Fruit fly (Drosophila melanogaster) whole organism, embryonic: ENCODE results near the gene ecd.
A peak's percentile ranks its signal among the peaks of the same experiment; 100 is the strongest.

ENCODE experiments used
- CG10366 ChIP-seq: fragments of 200-800 bp; sonication (Bioruptor generic); IDR thresholded peaks from 2 replicates; pipeline ENCODE4 v1.3.6; 2022; ENCODE audit warnings: missing biosample characterization, missing genetic modification characterization
- CG10431 ChIP-seq: fragments of 200-800 bp; sonication (Bioruptor generic); optimal IDR thresholded peaks from 3 replicates; lab custom pipeline; 2018; ENCODE audit warnings: missing biosample characterization, mild to moderate bottlenecking, missing genetic modification characterization
- CG10462 ChIP-seq: fragments of 200-800 bp; sonication (Bioruptor generic); optimal IDR thresholded peaks from 2 replicates; lab custom pipeline; 2016; ENCODE audit warnings: missing biosample characterization, missing genetic modification characterization
- CG13624 ChIP-seq: fragments of 200-800 bp; sonication (Bioruptor generic); optimal IDR thresholded peaks from 2 replicates; lab custom pipeline; 2016; ENCODE audit warnings: missing biosample characterization, missing genetic modification characterization
- CG17385 ChIP-seq: fragments of 200-800 bp; sonication (Bioruptor generic); optimal IDR thresholded peaks from 3 replicates; lab custom pipeline; 2018; ENCODE audit warnings: missing biosample characterization, mild to moderate bottlenecking, missing genetic modification characterization
- CG17912 ChIP-seq: fragments of 200-800 bp; sonication (Bioruptor generic); optimal IDR thresholded peaks from 2 replicates; lab custom pipeline; 2018; ENCODE audit warnings: missing biosample characterization, mild to moderate bottlenecking, missing genetic modification characterization
- CG3065 ChIP-seq: fragments of 200-800 bp; sonication (Bioruptor generic); optimal IDR thresholded peaks from 2 replicates; lab custom pipeline; 2016; ENCODE audit warnings: missing biosample characterization, missing genetic modification characterization
- CG3163 ChIP-seq: fragments of 200-800 bp; sonication (Bioruptor generic); optimal IDR thresholded peaks from 3 replicates; lab custom pipeline; 2016; ENCODE audit warnings: missing biosample characterization, missing genetic modification characterization
- CG3281 ChIP-seq: fragments of 200-800 bp; sonication (Bioruptor generic); optimal IDR thresholded peaks from 3 replicates; lab custom pipeline; 2017; ENCODE audit warnings: missing biosample characterization, mild to moderate bottlenecking, missing genetic modification characterization
- CG3726 ChIP-seq: fragments of 200-800 bp; sonication (Bioruptor generic); IDR thresholded peaks from 3 replicates; pipeline ENCODE4, ENCODE4 v1.3.6; 2022; ENCODE audit warnings: missing biosample characterization, missing genetic modification characterization
- CG4820 ChIP-seq: fragments of 200-800 bp; sonication (Bioruptor generic); optimal IDR thresholded peaks from 3 replicates; lab custom pipeline; 2016; ENCODE audit warnings: missing biosample characterization, missing genetic modification characterization
- CG6765 ChIP-seq: fragments of 200-800 bp; sonication (Bioruptor generic); optimal IDR thresholded peaks from 3 replicates; lab custom pipeline; 2017; ENCODE audit warnings: missing biosample characterization, mild to moderate bottlenecking, missing genetic modification characterization
- CG9817 ChIP-seq: fragments of 200-800 bp; sonication (Bioruptor generic); optimal IDR thresholded peaks from 2 replicates; lab custom pipeline; 2018; ENCODE audit warnings: missing biosample characterization, mild to moderate bottlenecking, missing genetic modification characterization, moderate library complexity
- CoRest ChIP-seq: fragments of 200-800 bp; sonication (Bioruptor generic); optimal IDR thresholded peaks from 3 replicates; lab custom pipeline; 2018; ENCODE audit warnings: missing biosample characterization, mild to moderate bottlenecking, missing genetic modification characterization, moderate library complexity
- CrebB ChIP-seq: fragments of 200-800 bp; sonication (Bioruptor generic); optimal IDR thresholded peaks from 3 replicates; lab custom pipeline; 2018; ENCODE audit warnings: missing biosample characterization, mild to moderate bottlenecking, missing genetic modification characterization
- D19A ChIP-seq: fragments of 200-800 bp; optimal IDR thresholded peaks from 3 replicates; lab custom pipeline; 2019; ENCODE audit warnings: missing biosample characterization, mild to moderate bottlenecking, missing genetic modification characterization, moderate library complexity
- Dfd ChIP-seq, 2 experiments: fragments of >200 bp; optimal IDR thresholded peaks; 2 replicates each; lab custom pipeline; 2017; ENCODE audit warnings: missing biosample characterization in 2 of 2, missing genetic modification characterization in 2 of 2
- Dll ChIP-seq: fragments of 200-800 bp; sonication (Bioruptor generic); IDR thresholded peaks from 4 replicates; pipeline ENCODE4 v1.3.6; 2022; ENCODE audit warnings: missing biosample characterization, missing genetic modification characterization; ENCODE audit not compliant: partially characterized antibody
- Doc2 ChIP-seq: fragments of 200-800 bp; sonication (Bioruptor generic); IDR thresholded peaks from 2 replicates; pipeline ENCODE4 v1.3.6; 2022; ENCODE audit warnings: missing biosample characterization, missing genetic modification characterization
- Dref ChIP-seq: fragments of 200-800 bp; sonication (Bioruptor generic); IDR thresholded peaks from 2 replicates; pipeline ENCODE4 v1.3.6; 2022; ENCODE audit warnings: missing biosample characterization, missing genetic modification characterization
- ERR ChIP-seq: fragments of 200-800 bp; sonication (Bioruptor generic); optimal IDR thresholded peaks from 2 replicates; lab custom pipeline; 2016; ENCODE audit warnings: missing biosample characterization, missing genetic modification characterization
- Hand ChIP-seq: fragments of 200-800 bp; sonication (Bioruptor generic); optimal IDR thresholded peaks from 2 replicates; lab custom pipeline; 2017; ENCODE audit warnings: mild to moderate bottlenecking, missing biosample characterization, missing genetic modification reagents, missing genetic modification characterization
- Hmr ChIP-seq: fragments of 200-800 bp; sonication (Bioruptor generic); optimal IDR thresholded peaks from 3 replicates; lab custom pipeline; 2017; ENCODE audit warnings: mild to moderate bottlenecking, missing biosample characterization, missing genetic modification reagents, missing genetic modification characterization
- Mes4 ChIP-seq: fragments of 200-800 bp; sonication (Bioruptor generic); optimal IDR thresholded peaks from 2 replicates; lab custom pipeline; 2016; ENCODE audit warnings: missing biosample characterization, missing genetic modification characterization
- Neu2 ChIP-seq: fragments of 200-800 bp; sonication (Bioruptor generic); optimal IDR thresholded peaks from 3 replicates; lab custom pipeline; 2016; ENCODE audit warnings: missing biosample characterization, missing genetic modification characterization, borderline replicate concordance
- Oli ChIP-seq: fragments of 200-800 bp; sonication (Bioruptor generic); optimal IDR thresholded peaks from 2 replicates; lab custom pipeline; 2018; ENCODE audit warnings: missing biosample characterization, mild to moderate bottlenecking, missing genetic modification characterization, moderate library complexity
- Rx ChIP-seq: fragments of 200-800 bp; sonication (Bioruptor generic); IDR thresholded peaks from 2 replicates; pipeline ENCODE4 v1.3.6; 2022; ENCODE audit warnings: missing biosample characterization, missing genetic modification characterization
- Sry-δ ChIP-seq: fragments of 200-800 bp; sonication (Bioruptor generic); optimal IDR thresholded peaks from 2 replicates; lab custom pipeline; 2016; ENCODE audit warnings: missing biosample characterization, missing genetic modification characterization
- Usf ChIP-seq: fragments of 200-800 bp; sonication (Bioruptor generic); optimal IDR thresholded peaks from 2 replicates; lab custom pipeline; 2017; ENCODE audit warnings: missing genotype, missing biosample characterization, missing genetic modification characterization
- YL-1 ChIP-seq: fragments of 200-800 bp; sonication (Bioruptor generic); optimal IDR thresholded peaks from 3 replicates; lab custom pipeline; 2017; ENCODE audit warnings: missing biosample characterization, mild to moderate bottlenecking, missing genetic modification characterization
- caup ChIP-seq: fragments of 200-800 bp; sonication (Bioruptor generic); optimal IDR thresholded peaks from 3 replicates; lab custom pipeline; 2017; ENCODE audit warnings: missing biosample characterization, mild to moderate bottlenecking, missing genetic modification characterization, moderate library complexity; ENCODE audit not compliant: severe bottlenecking
- dan ChIP-seq: fragments of 200-800 bp; sonication (Bioruptor generic); IDR thresholded peaks from 2 replicates; pipeline ENCODE4 v1.3.6; 2022; ENCODE audit warnings: missing biosample characterization, missing genetic modification characterization
- en ChIP-seq: fragments of 200-800 bp; sonication (Bioruptor generic); optimal IDR thresholded peaks from 2 replicates; lab custom pipeline; 2016; ENCODE audit warnings: missing biosample characterization, missing genetic modification characterization
- fd3F ChIP-seq: fragments of 200-800 bp; sonication (Bioruptor generic); optimal IDR thresholded peaks from 2 replicates; lab custom pipeline; 2018; ENCODE audit warnings: missing biosample characterization, mild to moderate bottlenecking, missing genetic modification characterization, moderate library complexity
- fd96Cb ChIP-seq: fragments of 200-800 bp; sonication (Bioruptor generic); optimal IDR thresholded peaks from 2 replicates; lab custom pipeline; 2018; ENCODE audit warnings: missing biosample characterization, mild to moderate bottlenecking, missing genetic modification characterization, moderate library complexity
- gem ChIP-seq: fragments of 200-800 bp; sonication (Bioruptor generic); optimal IDR thresholded peaks from 2 replicates; lab custom pipeline; 2019; ENCODE audit warnings: missing biosample characterization, mild to moderate bottlenecking, missing genetic modification characterization, moderate library complexity
- grau ChIP-seq: fragments of 200-800 bp; optimal IDR thresholded peaks from 3 replicates; lab custom pipeline; 2019; ENCODE audit warnings: missing biosample characterization, mild to moderate bottlenecking, missing genetic modification characterization, moderate library complexity
- gro ChIP-seq: fragments of 200-800 bp; sonication (Bioruptor generic); optimal IDR thresholded peaks from 2 replicates; lab custom pipeline; 2016; ENCODE audit warnings: missing biosample characterization, missing genetic modification characterization
- hth ChIP-seq: fragments of >200 bp; optimal IDR thresholded peaks from 2 replicates; lab custom pipeline; 2017; ENCODE audit warnings: inconsistent platforms
- kah ChIP-seq: fragments of 200-800 bp; sonication (Bioruptor generic); optimal IDR thresholded peaks from 2 replicates; lab custom pipeline; 2018; ENCODE audit warnings: missing biosample characterization, mild to moderate bottlenecking, missing genetic modification characterization
- sd ChIP-seq: fragments of 200-800 bp; sonication (Bioruptor generic); optimal IDR thresholded peaks from 3 replicates; lab custom pipeline; 2018; ENCODE audit warnings: missing biosample characterization, mild to moderate bottlenecking, missing genetic modification characterization, moderate library complexity
- sens-2 ChIP-seq: fragments of 200-800 bp; sonication (Bioruptor generic); IDR thresholded peaks from 2 replicates; pipeline ENCODE4 v1.3.6; 2022; ENCODE audit warnings: missing biosample characterization, missing genetic modification characterization
- slbo ChIP-seq: fragments of 200-800 bp; sonication (Bioruptor generic); IDR thresholded peaks from 2 replicates; pipeline ENCODE4 v1.3.6; 2022; ENCODE audit warnings: missing biosample characterization, missing genetic modification characterization
- tap ChIP-seq: fragments of 200-800 bp; optimal IDR thresholded peaks from 3 replicates; lab custom pipeline; 2019; ENCODE audit warnings: missing biosample characterization, mild to moderate bottlenecking, missing genetic modification characterization, moderate library complexity
- tgo ChIP-seq: fragments of 200-800 bp; sonication (Bioruptor generic); IDR thresholded peaks from 3 replicates; pipeline ENCODE4 v1.3.6; 2022; ENCODE audit warnings: missing biosample characterization, missing genetic modification characterization
- tio ChIP-seq: fragments of 200-800 bp; sonication (Bioruptor generic); optimal IDR thresholded peaks from 2 replicates; lab custom pipeline; 2017; ENCODE audit warnings: missing biosample characterization, missing genetic modification characterization, inconsistent platforms
- tll ChIP-seq, 2 experiments: fragments of 200-800 bp in 1 of 2; fragments of >200 bp in 1 of 2; sonication (Bioruptor generic) in 1 of 2; optimal IDR thresholded peaks; 2 replicates each; lab custom pipeline; 2017 to 2019; ENCODE audit warnings: missing biosample characterization in 2 of 2, missing genetic modification characterization in 2 of 2, mild to moderate bottlenecking in 1 of 2, moderate library complexity in 1 of 2
- trh ChIP-seq: fragments of 200-800 bp; sonication (Bioruptor generic); optimal IDR thresholded peaks from 2 replicates; lab custom pipeline; 2016; ENCODE audit warnings: missing biosample characterization, missing genetic modification characterization
- unc-4 ChIP-seq: fragments of 200-800 bp; sonication (Bioruptor generic); IDR thresholded peaks from 2 replicates; pipeline ENCODE4 v1.3.6; 2022; ENCODE audit warnings: missing biosample characterization, missing genetic modification characterization; ENCODE audit not compliant: partially characterized antibody
- wdn ChIP-seq: fragments of 200-800 bp; sonication (Bioruptor generic); IDR thresholded peaks from 2 replicates; pipeline ENCODE4 v1.3.6; 2022; ENCODE audit warnings: missing biosample characterization, missing genetic modification characterization

The ecd gene

DNA sequence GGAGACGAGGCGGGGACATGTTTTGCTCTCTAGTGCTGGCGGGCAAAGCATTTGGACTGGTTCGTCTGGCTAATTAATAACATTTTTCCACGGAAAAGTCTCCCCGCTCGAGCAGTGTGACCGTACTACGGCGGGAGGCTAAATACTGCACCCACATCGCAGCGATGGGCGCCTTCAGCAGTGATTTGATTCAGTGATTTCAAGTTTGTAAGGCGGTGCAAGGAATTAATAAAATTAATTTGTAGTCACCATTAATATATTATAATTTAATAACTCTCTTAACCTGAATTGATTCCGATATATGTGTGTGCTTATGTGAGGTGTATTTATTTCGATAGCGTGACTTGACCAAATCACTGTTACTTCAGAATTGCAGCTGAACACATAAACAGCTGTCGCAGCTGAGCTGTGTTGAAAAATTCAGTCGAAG, 3.1 kb downstream of the ecd start, which contains the start of the genes oxt and CG13807 (continued):
- 0 out of 4 replicates have a peak, but pooled peaks have one; percentile 41 for TF ChIP-seq Dll (GFP tag; lab: Robert Waterston, UW)
- TF ChIP-seq Hmr: peak; percentile 89
- peak; percentile 84 for TF ChIP-seq CG17912
- TF ChIP-seq wdn (GFP tag; lab: Robert Waterston, UW): peak; percentile 80
- TF ChIP-seq YL-1 (GFP tag; lab: Kevin White, UChicago): peak; percentile 87
- peak; percentile 83 for TF ChIP-seq tap (tag; lab: Kevin White, UChicago)
- TF ChIP-seq CG10431 (GFP tag; lab: Kevin White, UChicago): peak; percentile 70
- peak; percentile 78 for TF ChIP-seq CG17385
- no peak for TF ChIP-seq D19A (tag; lab: Kevin White, UChicago)
- peak; percentile 59 for TF ChIP-seq CG3065
- peak; percentile 87 for TF ChIP-seq fd3F (GFP tag; lab: Kevin White, UChicago)
- no peak for TF ChIP-seq ERR (GFP tag; lab: Kevin White, UChicago)
- TF ChIP-seq Doc2 (GFP tag; lab: Robert Waterston, UW): peak; percentile 49; the same call in 1 of the 2 replicates
- no peak for TF ChIP-seq Dref (GFP tag; lab: Robert Waterston, UW)
- TF ChIP-seq slbo (GFP tag; lab: Robert Waterston, UW): peak; percentile 92
- peak; percentile 15 for TF ChIP-seq en
- TF ChIP-seq tio: no peak
- peak; percentile 90 for TF ChIP-seq CG9817
- peak; percentile 94 for TF ChIP-seq CoRest (tag; lab: Kevin White, UChicago)
- TF ChIP-seq CG4820: peak; percentile 82
- peak; percentile 60 for TF ChIP-seq CG13624 (GFP tag; lab: Kevin White, UChicago)
- TF ChIP-seq fd96Cb (tag; lab: Kevin White, UChicago): peak; percentile 76
- peak; percentile 86 for TF ChIP-seq CG10366 (GFP tag; lab: Robert Waterston, UW)
- TF ChIP-seq gem (tag; lab: Kevin White, UChicago): peak; percentile 93
- no peak for TF ChIP-seq Neu2 (GFP tag; lab: Kevin White, UChicago)
- TF ChIP-seq Rx: peak; percentile 80
- TF ChIP-seq CG3726 (GFP tag; lab: Robert Waterston, UW): peak; percentile 85; the same call in 2 of the 3 replicates
- TF ChIP-seq dan (GFP tag; lab: Robert Waterston, UW): 0 out of 2 replicates have a peak, but pooled peaks have one; percentile 11
- no peak for TF ChIP-seq hth (lab: Kevin White, UChicago)
- peak; percentile 64 for TF ChIP-seq CrebB (tag; lab: Kevin White, UChicago)
- peak; percentile 46 for TF ChIP-seq Sry-δ (GFP tag; lab: Kevin White, UChicago)
- peak; percentile 89 for TF ChIP-seq tgo (GFP tag; lab: Robert Waterston, UW)
- TF ChIP-seq CG3281 (GFP tag; lab: Kevin White, UChicago): peak; percentile 84
- peak; percentile 62 for TF ChIP-seq Hand (GFP tag; lab: Kevin White, UChicago)
- peak; percentile 79 for TF ChIP-seq sd (tag; lab: Kevin White, UChicago)
- peak; percentile 76 for TF ChIP-seq trh (GFP tag; lab: Kevin White, UChicago)
- TF ChIP-seq caup (GFP tag; lab: Kevin White, UChicago): peak; percentile 85
- peak; percentile 72 for TF ChIP-seq CG10462 (GFP tag; lab: Kevin White, UChicago)
- TF ChIP-seq Mes4 (GFP tag; lab: Kevin White, UChicago): no peak
- peak; percentile 84 for TF ChIP-seq sens-2
- peak; percentile 89 for TF ChIP-seq grau (tag; lab: Kevin White, UChicago)
- peak; percentile 50 for TF ChIP-seq kah (GFP tag; lab: Kevin White, UChicago)
- TF ChIP-seq unc-4 (GFP tag; lab: Robert Waterston, UW): peak; percentile 36; the same call in 1 of the 2 replicates
- peak; percentile 87 for TF ChIP-seq Oli (tag; lab: Kevin White, UChicago)
- peak in 1 of 2 experiments; percentile 59 for TF ChIP-seq tll (GFP tag; optimal IDR thresholded peaks at IDR 0.05; lab: Kevin White, UChicago)
- no peak for TF ChIP-seq Dfd (GFP tag; optimal IDR thresholded peaks at IDR 0.05; lab: Kevin White, UChicago)
- peak; percentile 29 for TF ChIP-seq CG6765 (GFP tag; lab: Kevin White, UChicago)
- no peak for TF ChIP-seq CG3163 (GFP tag; lab: Kevin White, UChicago)
- peak; percentile 77 for TF ChIP-seq gro (GFP tag; lab: Kevin White, UChicago)
- peak; percentile 80 for TF ChIP-seq Usf (GFP tag; lab: Kevin White, UChicago)
